Worm (Caenorhabditis elegans): ENCODE results near the gene F54D10.7.

- TF ChIP-seq ceh-13 (GFP tag; optimal IDR thresholded peaks at IDR 0.05) (no peak), ama-1 (optimal IDR thresholded peaks at IDR 0.05) (no peak), ets-7 (tag; optimal IDR thresholded peaks at IDR 0.05) (no peak), F13C5.2 (tag; optimal IDR thresholded peaks at IDR 0.05) (no peak), hmbx-1 (tag; optimal IDR thresholded peaks at IDR 0.05) (no peak), tbx-11 (GFP tag; IDR thresholded peaks at IDR 0.05) (no peak), sea-1 (GFP tag; conservative IDR thresholded peaks at IDR 0.05) (no peak), aly-1 (tag; optimal IDR thresholded peaks at IDR 0.05) (no peak), hmg-4 (GFP tag; optimal IDR thresholded peaks at IDR 0.05) (no peak), B0310.2 (tag; optimal IDR thresholded peaks at IDR 0.05) (no peak), hnd-1 (tag; optimal IDR thresholded peaks at IDR 0.05) (no peak), ceh-36 (tag; optimal IDR thresholded peaks at IDR 0.05) (no peak), tra-4 (tag; optimal IDR thresholded peaks at IDR 0.05) (no peak), tbx-37 (GFP tag; conservative IDR thresholded peaks at IDR 0.05) (no peak)
Measured at ce11 chrII:3810550-3810949, 10.5 kb downstream of the F54D10.7 start.
